Worm (Caenorhabditis elegans): ENCODE data around the gene Y73F8A.32.
"Not testable (repeated sequence)": the region's sequence is repeated elsewhere in the genome, so short reads cannot be mapped to it uniquely, and the experiment has no call there.

The Y73F8A.32 gene

ce11 chrIV:15521342-15521741 is at the start of gene Y73F8A.32:
Y73F8A.32 (minus strand) TSS chrIV:15521442.
- TF ChIP-seq unc-62 (GFP tag; optimal IDR thresholded peaks at IDR 0.05): not testable (repeated sequence)

DNA sequence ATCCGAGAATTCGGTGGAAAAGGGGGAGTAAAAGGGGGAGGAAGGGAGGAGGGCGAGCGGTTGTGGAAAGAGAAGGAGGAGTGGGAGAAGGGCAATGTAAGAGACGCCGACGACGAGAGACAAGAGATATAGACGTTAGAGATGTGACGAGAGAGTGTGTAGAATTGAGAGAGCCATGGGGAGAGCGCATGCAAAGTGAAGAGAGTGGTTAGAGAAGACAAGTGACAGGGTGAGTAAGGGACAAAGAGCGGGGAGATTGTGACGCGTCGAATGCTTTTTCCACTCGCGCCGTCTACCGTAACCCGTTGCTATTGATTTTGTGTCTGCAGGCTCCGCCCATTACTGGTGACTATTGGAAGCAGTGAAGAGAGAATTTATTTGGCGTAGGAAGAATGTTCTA is 49.5 kb upstream of the Y73F8A.32 start:
- no peak for TF ChIP-seq unc-62 (GFP tag; optimal IDR thresholded peaks at IDR 0.05)

DNA sequence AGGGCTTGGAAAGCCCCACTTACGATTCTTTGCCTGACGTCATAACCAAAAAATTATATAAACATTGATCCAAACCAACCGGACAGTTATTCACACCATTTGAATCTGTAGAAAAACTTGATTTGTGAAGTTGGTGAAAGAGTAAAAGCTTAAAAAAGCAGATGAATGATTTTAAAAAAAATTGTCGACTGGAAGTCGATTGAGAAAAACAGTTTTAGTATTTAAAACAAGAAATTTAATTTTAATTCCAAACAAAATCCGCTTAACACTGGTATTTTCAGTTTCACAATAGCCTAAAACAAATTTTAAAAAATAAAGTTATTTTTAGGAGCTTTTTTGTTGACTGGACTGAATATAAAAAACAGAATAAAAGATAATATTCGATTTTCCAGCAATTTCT is 43.1 kb upstream of the Y73F8A.32 start, which contains the start of gene Y105C5A.1:
Gene Y105C5A.1 (minus strand): TSS at position 101 of the 400 bp plus-strand sequence.
- TF ChIP-seq unc-62 (GFP tag; optimal IDR thresholded peaks at IDR 0.05): no peak

DNA sequence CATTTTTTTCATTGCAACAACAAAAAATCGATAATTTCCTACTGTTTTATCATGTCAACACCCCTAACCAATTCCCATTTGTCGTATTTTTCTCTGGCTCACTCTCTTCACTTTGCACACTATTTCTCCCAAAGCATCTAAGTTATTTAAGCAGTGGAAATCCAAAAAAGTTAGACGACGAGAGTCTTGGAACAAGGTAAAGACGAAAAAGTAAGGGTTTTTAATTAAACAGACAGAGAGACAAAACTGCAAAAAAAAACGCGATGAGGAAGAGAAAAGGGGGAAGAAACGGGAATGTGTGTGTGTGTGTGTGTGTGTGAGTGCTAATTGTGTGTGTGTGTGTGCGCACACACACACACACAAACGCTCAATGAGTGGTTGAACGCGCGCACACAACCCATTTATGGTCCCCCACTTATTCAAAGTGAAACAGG is 40.0 kb upstream of the Y73F8A.32 start:
- TF ChIP-seq unc-62 (GFP tag; optimal IDR thresholded peaks at IDR 0.05): no peak

DNA sequence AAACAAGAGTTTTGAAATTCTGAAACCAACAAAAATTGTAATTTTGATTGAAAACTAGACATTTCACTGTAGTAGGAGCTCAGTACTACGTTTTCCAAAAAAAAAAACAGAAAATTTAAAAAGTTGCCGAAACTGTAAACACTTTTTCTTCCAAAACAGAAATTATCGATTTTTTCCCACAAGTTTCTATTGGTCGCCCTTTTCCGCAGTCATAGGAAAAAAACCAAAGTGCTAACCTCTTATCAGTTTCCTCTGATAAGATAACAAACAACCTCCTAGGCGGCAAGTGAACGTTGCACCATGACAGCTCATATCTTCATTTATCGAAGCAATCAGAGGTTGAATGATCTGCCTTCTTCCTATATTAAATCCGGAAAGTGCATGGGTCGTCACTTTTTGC is 37.8 kb upstream of the Y73F8A.32 start:
- TF ChIP-seq unc-62 (GFP tag; optimal IDR thresholded peaks at IDR 0.05): no peak

DNA sequence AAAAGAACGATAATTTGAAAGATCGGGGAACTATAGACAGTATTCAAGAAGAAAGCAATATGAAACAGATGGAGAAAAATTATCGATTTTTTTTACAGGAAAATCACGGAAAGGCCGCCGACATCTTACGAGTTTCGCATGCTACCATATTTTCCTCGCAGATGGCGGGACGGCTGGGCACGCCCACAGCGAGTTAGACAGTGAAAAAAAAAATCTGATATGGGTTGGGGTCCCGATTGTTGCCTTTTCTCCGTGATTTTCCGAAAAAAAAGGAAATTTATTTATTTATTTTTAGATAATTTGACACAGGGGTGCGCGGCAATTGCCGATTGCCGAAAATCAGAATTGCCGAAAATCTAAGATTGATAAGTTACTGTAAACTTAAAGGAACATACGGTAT is 33.5 kb upstream of the Y73F8A.32 start:
- TF ChIP-seq unc-62 (GFP tag; optimal IDR thresholded peaks at IDR 0.05): no peak

- TF ChIP-seq unc-62 (GFP tag; optimal IDR thresholded peaks at IDR 0.05): no peak
These were observed 18.3 kb upstream of the Y73F8A.32 start, which contains the start of gene Y73F8A.35 for ce11 chrIV:15539447-15539994. Y73F8A.35 (minus strand) TSS chrIV:15539944.

DNA sequence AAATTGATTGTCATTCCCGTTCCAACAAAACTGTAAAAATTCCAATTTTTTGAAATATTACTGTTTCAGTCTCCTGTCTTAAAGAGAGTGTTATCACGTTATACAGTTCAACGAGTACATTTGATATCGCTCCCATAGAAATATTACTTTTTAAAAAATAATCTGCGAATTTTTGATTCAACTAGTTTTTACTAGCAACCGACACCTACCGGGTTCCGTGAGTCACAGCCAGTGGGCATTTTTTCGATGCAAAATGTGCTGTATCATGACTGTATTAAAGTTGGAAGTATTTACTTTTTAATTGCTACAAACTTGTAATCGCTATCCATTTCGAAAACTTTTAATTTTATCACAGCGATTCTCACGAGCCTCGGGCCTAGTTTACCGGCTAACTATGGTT is 16.1 kb upstream of the Y73F8A.32 start:
- no peak for TF ChIP-seq unc-62 (GFP tag; optimal IDR thresholded peaks at IDR 0.05)

ce11 chrIV:15528234-15528633 is 7.0 kb upstream of the Y73F8A.32 start, which contains the start of gene ari-1.4:
ari-1.4 (minus strand) TSS chrIV:15528528.
- no peak for TF ChIP-seq unc-62 (GFP tag; optimal IDR thresholded peaks at IDR 0.05)

- no peak for TF ChIP-seq unc-62 (GFP tag; optimal IDR thresholded peaks at IDR 0.05)
These were observed 6.0 kb upstream of the Y73F8A.32 start for ce11 chrIV:15527282-15527681.

- no peak for TF ChIP-seq unc-62 (GFP tag; optimal IDR thresholded peaks at IDR 0.05)
These were observed 5.2 kb upstream of the Y73F8A.32 start for ce11 chrIV:15526477-15526876.

- TF ChIP-seq unc-62 (GFP tag; optimal IDR thresholded peaks at IDR 0.05): no peak
These were observed 4.5 kb upstream of the Y73F8A.32 start for ce11 chrIV:15525733-15526132.

ce11 chrIV:15524923-15525322 is 3.7 kb upstream of the Y73F8A.32 start:
- TF ChIP-seq unc-62 (GFP tag; optimal IDR thresholded peaks at IDR 0.05): no peak

- no peak for TF ChIP-seq unc-62 (GFP tag; optimal IDR thresholded peaks at IDR 0.05)
These were observed 2.5 kb upstream of the Y73F8A.32 start for ce11 chrIV:15523700-15524099.

- no peak for TF ChIP-seq unc-62 (GFP tag; optimal IDR thresholded peaks at IDR 0.05)
These were observed 24.0 kb downstream of the Y73F8A.32 start, which contains the start of gene acr-24 for ce11 chrIV:15497263-15497662. acr-24 (plus strand) TSS chrIV:15497563.

DNA sequence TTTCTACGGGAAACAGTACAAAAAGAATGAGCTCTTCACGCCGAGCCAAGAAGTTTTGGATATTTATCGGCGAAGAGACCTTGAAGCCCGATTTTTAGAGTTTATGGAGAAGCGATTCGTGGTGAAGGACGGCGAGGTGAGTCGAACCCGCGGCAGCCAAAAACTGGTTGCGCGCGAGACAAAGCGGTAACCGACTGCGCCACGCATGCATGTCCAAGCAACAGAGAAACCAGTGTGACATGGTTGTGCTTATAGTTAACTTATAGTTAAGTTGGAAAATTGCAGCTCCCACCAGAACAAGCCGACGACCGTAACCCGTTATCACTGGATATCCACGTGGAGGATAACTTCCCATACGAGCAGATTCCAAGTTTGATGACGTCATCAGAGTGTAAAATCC is 44.9 kb downstream of the Y73F8A.32 start:
- TF ChIP-seq unc-62 (GFP tag; optimal IDR thresholded peaks at IDR 0.05): no peak

DNA sequence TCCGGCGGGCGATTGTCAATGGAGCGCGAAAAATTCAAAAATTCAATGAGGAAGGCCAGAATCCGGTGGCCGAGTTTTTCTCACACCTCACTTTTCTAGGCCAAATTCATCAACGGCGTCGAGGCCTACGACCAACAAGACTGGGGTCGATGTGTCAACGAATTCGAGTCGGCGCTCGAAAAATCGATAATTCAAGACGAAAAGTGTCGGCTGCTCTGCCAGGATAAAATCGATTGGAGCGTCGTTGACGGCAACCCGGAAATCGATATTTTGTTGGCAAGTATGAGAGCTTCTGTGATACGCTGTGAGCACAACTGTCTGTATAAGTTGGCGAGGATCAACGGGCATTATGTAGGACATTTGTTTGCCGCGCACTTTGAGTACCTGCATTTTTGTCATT is 45.4 kb downstream of the Y73F8A.32 start:
- TF ChIP-seq unc-62 (GFP tag; optimal IDR thresholded peaks at IDR 0.05): no peak

Measured in whole organism, dauer.